Fruit fly (Drosophila melanogaster): Measurements from ENCODE around the gene Pfdn1.

The Pfdn1 gene

dm6 chr2L:6068544-6069251 lies at the start of gene Pfdn1, which contains the start of gene CG9150 (continued):
- TF ChIP-seq CG34376 (GFP tag; optimal IDR thresholded peaks at IDR 0.05) (no peak), kah (GFP tag; optimal IDR thresholded peaks at IDR 0.05) (no peak), CG10209 (GFP tag; optimal IDR thresholded peaks at IDR 0.05) (no peak), Poxn (GFP tag; IDR thresholded peaks at IDR 0.05) (no peak), CG7556 (GFP tag; optimal IDR thresholded peaks at IDR 0.05) (no peak), Nf-YB (GFP tag; optimal IDR thresholded peaks at IDR 0.05) (no peak), trem (tag; optimal IDR thresholded peaks at IDR 0.05) (peak; percentile 26), shn (GFP tag; optimal IDR thresholded peaks at IDR 0.05) (no peak), mld (GFP tag; IDR thresholded peaks at IDR 0.05; ENCODE audit: partially characterized antibody) (peak; percentile 65; the same call in 2 of the 3 replicates), Oli (tag; optimal IDR thresholded peaks at IDR 0.05) (no peak), CG10565 (GFP tag; optimal IDR thresholded peaks at IDR 0.05) (no peak), CG6689 (GFP tag; IDR thresholded peaks at IDR 0.05) (no peak), Drgx (GFP tag; IDR thresholded peaks at IDR 0.05) (no peak), odd (GFP tag; optimal IDR thresholded peaks at IDR 0.05) (no peak), Doc2 (GFP tag; IDR thresholded peaks at IDR 0.05) (no peak), Atf-2 (GFP tag; optimal IDR thresholded peaks at IDR 0.05) (no peak), row (GFP tag; IDR thresholded peaks at IDR 0.05) (peak; percentile 53; the same call in 2 of the 3 replicates), sqz (GFP tag; optimal IDR thresholded peaks at IDR 0.05) (peak; percentile 93), CG17186 (GFP tag; optimal IDR thresholded peaks at IDR 0.05) (no peak), Opbp (GFP tag; IDR thresholded peaks at IDR 0.05; ENCODE audit: partially characterized antibody) (peak; percentile 89), twi (tag; optimal IDR thresholded peaks at IDR 0.05) (no peak), jigr1 (GFP tag; IDR thresholded peaks at IDR 0.05) (no peak), rib (GFP tag; IDR thresholded peaks at IDR 0.05) (no peak), knrl (GFP tag; IDR thresholded peaks at IDR 0.05; ENCODE audit: partially characterized antibody) (peak; percentile 81), lilli (GFP tag; optimal IDR thresholded peaks at IDR 0.05) (no peak), nau (GFP tag; optimal IDR thresholded peaks at IDR 0.05) (no peak), CG10431 (GFP tag; optimal IDR thresholded peaks at IDR 0.05) (no peak), Side (GFP tag; optimal IDR thresholded peaks at IDR 0.05) (no peak), unpg (GFP tag; optimal IDR thresholded peaks at IDR 0.05) (no peak), CG32767 (GFP tag; IDR thresholded peaks at IDR 0.05) (no peak), CG4617 (GFP tag; optimal IDR thresholded peaks at IDR 0.05; ENCODE audit: borderline replicate concordance) (peak; percentile 61), ac (GFP tag; optimal IDR thresholded peaks at IDR 0.05) (no peak), Spps (tag; optimal IDR thresholded peaks at IDR 0.05) (no peak), Hey (tag; optimal IDR thresholded peaks at IDR 0.05) (no peak), nerfin-2 (GFP tag; IDR thresholded peaks at IDR 0.05; ENCODE audit: partially characterized antibody) (peak; percentile 85), ranshi (GFP tag; IDR thresholded peaks at IDR 0.05) (no peak), CG13624 (GFP tag; optimal IDR thresholded peaks at IDR 0.05) (peak; percentile 29), fd96Cb (tag; optimal IDR thresholded peaks at IDR 0.05) (no peak), schlank (tag; optimal IDR thresholded peaks at IDR 0.05) (no peak), scrt (GFP tag; optimal IDR thresholded peaks at IDR 0.05) (no peak), slou (GFP tag; optimal IDR thresholded peaks at IDR 0.05) (no peak), CG7786 (GFP tag; optimal IDR thresholded peaks at IDR 0.05) (no peak), Aef1 (GFP tag; IDR thresholded peaks at IDR 0.05) (no peak), da (GFP tag; optimal IDR thresholded peaks at IDR 0.05) (no peak), CG18619 (GFP tag; optimal IDR thresholded peaks at IDR 0.05) (no peak), Chrac-16 (GFP tag; optimal IDR thresholded peaks at IDR 0.05) (no peak), wor (GFP tag; IDR thresholded peaks at IDR 0.05) (no peak), Lim3 (GFP tag; IDR thresholded peaks at IDR 0.05) (no peak), esg (GFP tag; conservative IDR thresholded peaks at IDR 0.05) (no peak), Six4 (GFP tag; optimal IDR thresholded peaks at IDR 0.05) (no peak)

Data from whole organism, embryonic.